Worm (Caenorhabditis elegans): Measurements from ENCODE around the gene nduf-11.

Gene nduf-11

ce11 chrII:11343300-11343869, 2.0 kb downstream of the nduf-11 start, which contains the start of gene lgc-20:
TSS of gene lgc-20 (minus strand) at chrII:11343610.
- TF ChIP-seq unc-62 (GFP tag; optimal IDR thresholded peaks at IDR 0.05) = no peak

DNA sequence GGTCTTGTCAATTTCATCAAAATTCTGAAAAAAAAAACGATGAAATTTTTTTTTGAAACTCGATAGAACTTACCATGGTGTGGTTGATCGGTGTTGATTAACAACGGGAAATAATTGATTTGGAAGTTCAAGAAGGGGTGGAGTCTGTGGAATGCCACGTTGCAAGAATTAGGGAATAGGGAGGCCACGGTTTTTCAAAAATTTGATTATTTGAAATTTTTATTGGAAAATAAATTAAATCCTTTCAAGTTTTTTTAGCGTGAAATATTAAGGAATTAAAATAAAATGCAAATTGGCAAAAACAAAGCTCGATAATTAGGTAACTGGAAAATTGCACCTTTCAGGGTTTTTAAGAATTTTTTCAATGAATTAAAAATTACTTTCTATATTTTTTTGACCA, 5.9 kb downstream of the nduf-11 start, which contains the start of gene rmd-3:
Gene rmd-3 (minus strand): TSS at position 101 of the 400 bp plus-strand sequence.
- no peak for TF ChIP-seq unc-62 (GFP tag; optimal IDR thresholded peaks at IDR 0.05)

ce11 chrII:11337497-11338040, 7.9 kb downstream of the nduf-11 start, which contains the start of gene sqt-1:
TSS of gene sqt-1 (minus strand) at chrII:11337837.
- no peak for TF ChIP-seq unc-62 (GFP tag; optimal IDR thresholded peaks at IDR 0.05)

DNA sequence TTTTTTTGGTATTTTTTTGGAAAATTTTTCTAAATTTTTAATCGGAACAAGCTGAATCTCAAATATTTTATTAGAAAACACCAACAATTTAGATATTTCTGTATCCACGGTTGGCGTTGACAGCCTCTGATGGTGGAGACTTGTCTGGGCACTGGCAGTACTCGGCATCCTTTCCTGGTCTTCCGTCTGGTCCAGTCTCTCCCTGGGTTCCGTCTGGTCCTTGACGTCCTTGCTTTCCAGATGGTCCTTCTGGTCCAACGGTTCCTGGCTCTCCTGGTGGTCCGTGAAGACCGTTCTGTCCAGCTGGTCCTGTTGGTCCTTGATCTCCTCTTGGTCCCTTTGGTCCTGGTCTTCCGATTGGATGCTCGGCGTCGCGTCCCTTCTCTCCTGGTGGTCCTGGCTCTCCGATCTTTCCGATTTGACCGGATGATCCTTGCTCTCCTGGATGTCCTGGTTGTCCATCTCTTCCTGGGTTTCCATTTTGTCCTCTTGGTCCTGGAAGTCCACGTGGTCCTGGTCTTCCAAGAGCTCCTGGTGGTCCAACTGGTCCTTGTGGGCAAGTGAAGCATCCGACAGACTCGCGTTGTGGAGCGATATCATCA, 8.7 kb downstream of the nduf-11 start:
- no peak for TF ChIP-seq unc-62 (GFP tag; optimal IDR thresholded peaks at IDR 0.05)

DNA sequence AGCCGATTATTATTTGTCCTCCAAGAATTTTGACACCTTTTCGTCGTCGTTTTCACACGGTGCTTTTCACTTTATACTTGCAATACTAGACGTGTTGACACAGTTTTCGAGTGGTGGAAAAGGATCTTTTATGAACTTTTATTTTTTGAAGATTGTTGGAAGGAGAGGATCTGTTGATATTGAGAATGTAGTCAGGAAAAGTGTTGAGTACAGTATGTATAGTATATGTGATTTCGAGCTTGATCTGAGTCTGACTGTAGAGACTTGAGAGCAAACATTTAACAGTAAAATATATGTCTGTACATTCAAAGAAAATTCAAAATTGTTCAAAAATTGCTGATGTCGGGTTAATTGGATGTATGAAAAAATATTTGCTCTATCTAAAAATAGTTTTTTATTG, 9.3 kb downstream of the nduf-11 start:
- TF ChIP-seq unc-62 (GFP tag; optimal IDR thresholded peaks at IDR 0.05) = no peak

- TF ChIP-seq unc-62 (GFP tag; optimal IDR thresholded peaks at IDR 0.05) = no peak
Measured at ce11 chrII:11335670-11336069, 9.8 kb downstream of the nduf-11 start.

DNA sequence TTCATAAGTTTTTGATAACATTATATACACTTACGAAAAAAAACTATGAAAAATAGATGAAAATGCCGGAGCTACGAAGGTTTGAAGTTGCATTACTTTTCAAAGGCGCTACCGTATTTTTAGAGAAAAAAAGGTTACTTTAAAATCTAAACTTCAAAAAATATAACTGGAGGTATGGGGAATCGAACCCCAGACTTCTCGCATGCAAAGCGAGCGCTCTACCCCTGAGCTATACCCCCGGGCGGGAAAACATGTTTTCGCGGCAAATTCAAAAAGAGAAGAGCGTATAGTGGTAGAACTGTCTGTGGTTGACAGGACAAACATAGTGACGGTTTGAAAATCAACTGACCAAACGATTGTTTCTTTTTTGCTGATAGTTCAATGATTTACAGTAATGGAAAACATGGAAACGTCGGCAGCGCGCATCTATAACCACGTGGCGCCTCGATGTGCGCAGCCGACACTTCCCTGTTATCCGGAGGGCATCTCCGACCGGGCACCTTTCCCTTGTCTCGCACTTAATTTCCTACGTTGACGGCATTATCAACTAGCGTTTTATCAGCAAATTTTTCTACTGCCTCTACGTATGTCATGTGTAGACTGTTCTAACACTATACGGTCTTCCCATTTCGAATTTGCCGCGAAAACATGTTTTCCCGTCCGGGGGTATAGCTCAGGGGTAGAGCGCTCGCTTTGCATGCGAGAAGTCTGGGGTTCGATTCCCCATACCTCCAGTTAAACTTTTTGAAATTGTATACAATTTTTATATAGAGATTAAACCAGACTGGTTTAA, 11.4 kb downstream of the nduf-11 start:
- no peak for TF ChIP-seq unc-62 (GFP tag; optimal IDR thresholded peaks at IDR 0.05)

DNA sequence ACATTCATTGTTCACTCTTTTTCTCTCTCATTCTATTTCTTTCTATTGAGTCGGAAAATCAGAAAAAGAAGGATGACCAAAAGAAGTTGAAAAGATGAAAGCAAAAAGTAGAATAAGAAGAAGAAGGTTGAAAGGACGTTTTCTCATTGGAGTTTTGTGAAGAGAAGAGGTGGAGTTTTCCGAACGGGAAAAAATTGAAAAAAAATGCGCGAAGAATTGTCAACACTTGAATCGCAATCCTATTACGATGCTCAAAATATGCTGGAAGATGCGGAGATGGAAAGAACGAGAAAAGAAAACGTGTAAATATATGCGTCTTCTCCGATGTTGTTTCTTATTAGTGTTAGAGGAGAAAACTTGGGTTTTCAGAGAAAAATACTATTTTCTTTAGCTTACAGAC, 12.0 kb downstream of the nduf-11 start:
- no peak for TF ChIP-seq unc-62 (GFP tag; optimal IDR thresholded peaks at IDR 0.05)

- TF ChIP-seq unc-62 (GFP tag; optimal IDR thresholded peaks at IDR 0.05) = no peak
Measured at ce11 chrII:11329021-11329479, 16.4 kb downstream of the nduf-11 start, which contains the start of gene tag-180. TSS of gene tag-180 (minus strand) at chrII:11329429.

DNA sequence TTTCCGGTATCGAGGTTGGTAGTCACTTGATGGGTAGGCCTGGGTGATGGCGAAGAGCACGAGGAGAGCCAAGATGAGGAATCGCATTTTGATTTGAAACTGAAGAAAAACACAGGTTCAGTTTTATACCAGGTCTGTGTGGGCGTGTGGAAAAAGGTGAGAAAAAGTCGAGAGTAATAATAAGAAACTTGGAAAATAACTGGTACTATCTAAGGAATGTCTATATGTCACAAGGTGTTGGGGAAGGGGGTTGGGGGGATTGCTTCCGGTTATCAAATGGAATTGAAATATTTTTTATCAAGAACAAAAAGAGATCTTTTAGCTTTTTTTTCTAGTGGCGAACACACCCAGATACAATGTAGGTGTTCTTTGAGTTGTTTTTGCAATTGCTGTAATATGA, 25.8 kb downstream of the nduf-11 start, which contains the start of gene nlp-51:
Gene nlp-51 (minus strand): TSS at position 101 of the 400 bp plus-strand sequence.
- no peak for TF ChIP-seq unc-62 (GFP tag; optimal IDR thresholded peaks at IDR 0.05)

ce11 chrII:11316663-11317062, 28.8 kb downstream of the nduf-11 start:
- no peak for TF ChIP-seq unc-62 (GFP tag; optimal IDR thresholded peaks at IDR 0.05)

ce11 chrII:11314165-11314564, 31.3 kb downstream of the nduf-11 start, which contains the start of gene T24F1.4:
TSS of gene T24F1.4 (minus strand) at chrII:11314265.
- TF ChIP-seq unc-62 (GFP tag; optimal IDR thresholded peaks at IDR 0.05) = no peak

DNA sequence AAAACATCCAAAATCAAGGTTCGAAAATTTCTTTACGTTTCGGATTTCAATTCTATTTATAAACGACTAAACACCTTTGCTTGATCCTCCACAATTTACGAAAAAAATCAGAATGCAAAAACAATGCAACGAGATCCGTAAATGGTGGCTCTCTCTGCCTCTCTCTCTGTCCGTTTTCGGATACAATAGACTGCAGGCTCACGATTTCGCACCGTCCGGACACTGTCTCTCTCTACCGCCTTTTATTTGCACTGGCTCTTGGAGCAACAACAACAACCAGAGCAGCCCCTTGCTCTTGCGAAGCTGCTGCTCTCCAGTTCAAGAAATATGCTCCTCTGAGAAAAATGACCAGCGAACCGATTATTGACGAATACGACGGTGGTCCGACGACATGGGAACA, 33.2 kb downstream of the nduf-11 start, which contains the start of gene T24F1.7:
Gene T24F1.7 (plus strand): TSS at position 301 of the 400 bp plus-strand sequence.
- TF ChIP-seq unc-62 (GFP tag; optimal IDR thresholded peaks at IDR 0.05) = no peak

DNA sequence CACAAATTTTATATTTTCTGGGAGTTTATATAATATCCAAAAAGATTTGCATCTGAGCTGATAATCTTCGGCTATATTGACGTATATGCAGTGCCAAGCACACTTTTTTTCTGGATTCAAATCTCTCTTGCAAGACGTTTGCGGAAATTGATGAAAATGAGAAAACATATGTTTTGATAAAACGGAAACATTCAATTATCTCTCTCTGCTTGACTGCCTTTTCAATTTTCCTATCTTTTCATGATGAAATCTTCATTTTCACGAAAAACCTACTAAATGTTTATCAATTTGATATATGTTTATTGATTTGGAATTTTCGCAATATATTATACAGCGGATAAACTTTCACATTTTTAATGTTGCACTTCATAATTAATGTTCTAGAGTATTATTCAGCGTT, 37.5 kb downstream of the nduf-11 start:
- no peak for TF ChIP-seq unc-62 (GFP tag; optimal IDR thresholded peaks at IDR 0.05)

- TF ChIP-seq unc-62 (GFP tag; optimal IDR thresholded peaks at IDR 0.05) = no peak
Measured at ce11 chrII:11307332-11307731, 38.1 kb downstream of the nduf-11 start.

Data from whole organism, dauer.